Worm (Caenorhabditis elegans) whole organism, late embryonic: Measurements from ENCODE around the gene str-99.

Experiments used
- C08G9.2 ChIP-seq: sonication (generic microtip); optimal IDR thresholded peaks from 2 replicates; lab custom pipeline; 2016; ENCODE audit warnings: mild to moderate bottlenecking, missing genetic modification characterization, moderate library complexity, missing compliant biosample characterization
- F13H6.1 ChIP-seq: sonication (generic microtip); optimal IDR thresholded peaks from 2 replicates; lab custom pipeline; 2016; ENCODE audit warnings: missing genetic modification characterization, missing compliant biosample characterization
- K02D7.2 ChIP-seq: sonication (generic microtip); optimal IDR thresholded peaks from 2 replicates; lab custom pipeline; 2017; ENCODE audit warnings: mild to moderate bottlenecking, missing genetic modification characterization, missing compliant biosample characterization
- K09A11.1 ChIP-seq: sonication (generic microtip); optimal IDR thresholded peaks from 2 replicates; lab custom pipeline; 2017; ENCODE audit warnings: antibody characterized with exemption, mild to moderate bottlenecking, missing genetic modification characterization, missing compliant biosample characterization; ENCODE audit not compliant: insufficient read depth
- T23F11.4 ChIP-seq: fragments of 200-800 bp; sonication (Bioruptor generic); optimal IDR thresholded peaks from 2 replicates; lab custom pipeline; 2018; ENCODE audit warnings: mild to moderate bottlenecking, missing genetic modification characterization, missing compliant biosample characterization
- Y22D7AL.16 ChIP-seq: sonication (generic microtip); optimal IDR thresholded peaks from 2 replicates; lab custom pipeline; 2016; ENCODE audit warnings: missing genetic modification characterization, missing compliant biosample characterization
- ahr-1 ChIP-seq: sonication (generic microtip); optimal IDR thresholded peaks from 2 replicates; lab custom pipeline; 2016; ENCODE audit warnings: missing genetic modification characterization, missing compliant biosample characterization
- ceh-14 ChIP-seq: sonication (generic microtip); optimal IDR thresholded peaks from 2 replicates; lab custom pipeline; 2016; ENCODE audit warnings: missing genotype, missing genetic modification characterization, missing compliant biosample characterization
- ceh-2 ChIP-seq: sonication (generic microtip); optimal IDR thresholded peaks from 2 replicates; lab custom pipeline; 2016; ENCODE audit warnings: missing genotype, missing genetic modification characterization, missing compliant biosample characterization
- ceh-22 ChIP-seq: sonication (generic microtip); optimal IDR thresholded peaks from 2 replicates; lab custom pipeline; 2017; ENCODE audit warnings: missing biosample characterization, missing genetic modification characterization
- ceh-24 ChIP-seq: sonication (generic microtip); optimal IDR thresholded peaks from 2 replicates; lab custom pipeline; 2016; ENCODE audit warnings: mild to moderate bottlenecking, missing genetic modification characterization, missing compliant biosample characterization
- ceh-9 ChIP-seq: sonication (generic microtip); optimal IDR thresholded peaks from 2 replicates; lab custom pipeline; 2016; ENCODE audit warnings: mild to moderate bottlenecking, missing genetic modification characterization, inconsistent platforms, missing compliant biosample characterization
- dmd-4 ChIP-seq: sonication (generic microtip); optimal IDR thresholded peaks from 2 replicates; lab custom pipeline; 2016; ENCODE audit warnings: borderline replicate concordance, missing genetic modification characterization, missing compliant biosample characterization
- elt-4 ChIP-seq: sonication (generic microtip); optimal IDR thresholded peaks from 2 replicates; lab custom pipeline; 2016; ENCODE audit warnings: missing genetic modification characterization, missing compliant biosample characterization
- ets-4 ChIP-seq: sonication (generic microtip); optimal IDR thresholded peaks from 2 replicates; lab custom pipeline; 2016; ENCODE audit warnings: missing genetic modification characterization, missing compliant biosample characterization
- eyg-1 ChIP-seq: sonication (generic microtip); optimal IDR thresholded peaks from 2 replicates; lab custom pipeline; 2016; ENCODE audit warnings: missing genotype, missing genetic modification characterization, missing compliant biosample characterization
- fax-1 ChIP-seq: sonication (generic microtip); optimal IDR thresholded peaks from 2 replicates; lab custom pipeline; 2016; ENCODE audit warnings: missing genotype, missing genetic modification characterization, missing compliant biosample characterization
- fkh-10 ChIP-seq: fragments of 150-350 bp; optimal IDR thresholded peaks from 2 replicates; lab custom pipeline; 2014; ENCODE audit warnings: missing biosample characterization, missing genetic modification reagents, missing genetic modification characterization
- fkh-6 ChIP-seq: sonication (generic microtip); optimal IDR thresholded peaks from 2 replicates; lab custom pipeline; 2016; ENCODE audit warnings: missing genetic modification characterization, missing compliant biosample characterization
- gmeb-2 ChIP-seq: sonication (generic microtip); optimal IDR thresholded peaks from 2 replicates; lab custom pipeline; 2016; ENCODE audit warnings: missing genetic modification characterization, inconsistent platforms, missing compliant biosample characterization
- hlh-30 ChIP-seq: sonication (generic microtip); optimal IDR thresholded peaks from 2 replicates; lab custom pipeline; 2017; ENCODE audit warnings: antibody characterized with exemption, missing genetic modification characterization, missing compliant biosample characterization; ENCODE audit not compliant: insufficient read depth
- hlh-6 ChIP-seq: sonication (generic microtip); optimal IDR thresholded peaks from 2 replicates; lab custom pipeline; 2016; ENCODE audit warnings: missing genotype, missing genetic modification characterization, missing compliant biosample characterization
- hlh-8 ChIP-seq: sonication (generic microtip); optimal IDR thresholded peaks from 2 replicates; lab custom pipeline; 2016; ENCODE audit warnings: missing genotype, missing genetic modification characterization, missing compliant biosample characterization
- madf-2 ChIP-seq: sonication (generic microtip); optimal IDR thresholded peaks from 2 replicates; lab custom pipeline; 2017; ENCODE audit warnings: missing genetic modification characterization, missing compliant biosample characterization
- mec-3 ChIP-seq: sonication (generic microtip); optimal IDR thresholded peaks from 2 replicates; lab custom pipeline; 2016; ENCODE audit warnings: borderline replicate concordance, missing genetic modification characterization, missing compliant biosample characterization
- nhr-232 ChIP-seq: sonication (generic microtip); optimal IDR thresholded peaks from 2 replicates; lab custom pipeline; 2016; ENCODE audit warnings: missing genetic modification characterization, missing compliant biosample characterization
- npax-4 ChIP-seq: sonication (generic microtip); optimal IDR thresholded peaks from 2 replicates; lab custom pipeline; 2016; ENCODE audit warnings: missing genetic modification characterization, missing compliant biosample characterization
- odd-2 ChIP-seq: sonication (generic microtip); optimal IDR thresholded peaks from 2 replicates; lab custom pipeline; 2017; ENCODE audit warnings: antibody characterized with exemption, mild to moderate bottlenecking, missing genetic modification characterization, missing compliant biosample characterization
- pag-3 ChIP-seq: sonication (generic microtip); optimal IDR thresholded peaks from 2 replicates; lab custom pipeline; 2016; ENCODE audit warnings: missing compliant biosample characterization, missing genetic modification characterization, borderline replicate concordance
- pat-9 ChIP-seq: fragments of 200-800 bp; sonication (Bioruptor generic); optimal IDR thresholded peaks from 2 replicates; lab custom pipeline; 2018; ENCODE audit warnings: mild to moderate bottlenecking, missing genetic modification characterization, moderate library complexity, missing compliant biosample characterization
- pha-2 ChIP-seq: sonication (generic microtip); optimal IDR thresholded peaks from 2 replicates; lab custom pipeline; 2017; ENCODE audit warnings: mild to moderate bottlenecking, missing genetic modification characterization, missing compliant biosample characterization
- pha-4 ChIP-seq: fragments of 150-350 bp; optimal IDR thresholded peaks from 2 replicates; lab custom pipeline; 2018; ENCODE audit warnings: missing biosample characterization, missing genetic modification reagents, missing genetic modification characterization
- pqm-1 ChIP-seq: sonication (generic microtip); optimal IDR thresholded peaks from 2 replicates; lab custom pipeline; 2016; ENCODE audit warnings: missing genetic modification characterization, missing compliant biosample characterization
- pros-1 ChIP-seq: fragments of 150-350 bp; optimal IDR thresholded peaks from 2 replicates; lab custom pipeline; 2014; ENCODE audit warnings: missing biosample characterization, missing genetic modification reagents, missing genetic modification characterization
- ref-2 ChIP-seq: sonication (generic microtip); optimal IDR thresholded peaks from 2 replicates; lab custom pipeline; 2016; ENCODE audit warnings: missing genetic modification characterization, missing compliant biosample characterization
- rnt-1 ChIP-seq: sonication (generic microtip); optimal IDR thresholded peaks from 2 replicates; lab custom pipeline; 2016; ENCODE audit warnings: missing genetic modification characterization, missing compliant biosample characterization
- sdc-2 ChIP-seq: sonication (generic microtip); optimal IDR thresholded peaks from 2 replicates; lab custom pipeline; 2016; ENCODE audit warnings: missing genotype, missing genetic modification characterization, missing compliant biosample characterization
- sox-2 ChIP-seq: fragments of 200-800 bp; sonication (Bioruptor generic); IDR thresholded peaks from 2 replicates; pipeline ENCODE4 v1.3.6; 2022; ENCODE audit warnings: missing genetic modification reagents, missing genetic modification characterization, missing compliant biosample characterization
- unc-42 ChIP-seq: sonication (generic microtip); optimal IDR thresholded peaks from 2 replicates; lab custom pipeline; 2016; ENCODE audit warnings: missing genotype, missing genetic modification characterization, missing compliant biosample characterization
- unc-55 ChIP-seq: sonication (generic microtip); optimal IDR thresholded peaks from 2 replicates; lab custom pipeline; 2017; ENCODE audit warnings: missing biosample characterization, missing genetic modification reagents, missing genetic modification characterization
- zip-5 ChIP-seq: sonication (generic microtip); optimal IDR thresholded peaks from 2 replicates; lab custom pipeline; 2016; ENCODE audit warnings: missing genetic modification characterization, missing compliant biosample characterization
- ztf-16 ChIP-seq: sonication (generic microtip); optimal IDR thresholded peaks from 2 replicates; lab custom pipeline; 2017; ENCODE audit warnings: missing genetic modification characterization, missing compliant biosample characterization

Gene str-99

ce11 chrV:16129116-16129515 lies 29.2 kb downstream of the str-99 start:
- no peak for TF ChIP-seq pha-2 (tag; lab: Kevin White, UChicago)
- TF ChIP-seq hlh-8 (tag; lab: Kevin White, UChicago): no peak
- TF ChIP-seq unc-55 (GFP tag; lab: Kevin White, UChicago): no peak
- TF ChIP-seq madf-2: no peak
- no peak for TF ChIP-seq Y22D7AL.16
- no peak for TF ChIP-seq nhr-232
- no peak for TF ChIP-seq sdc-2 (tag; lab: Kevin White, UChicago)
- TF ChIP-seq odd-2 (tag; lab: Kevin White, UChicago): no peak
- TF ChIP-seq dmd-4 (tag; lab: Kevin White, UChicago): no peak
- TF ChIP-seq fkh-6: no peak
- TF ChIP-seq hlh-6 (tag; lab: Kevin White, UChicago): no peak
- TF ChIP-seq ztf-16 (tag; lab: Kevin White, UChicago): no peak
- no peak for TF ChIP-seq ref-2 (tag; lab: Kevin White, UChicago)
- TF ChIP-seq npax-4 (tag; lab: Kevin White, UChicago): no peak
- TF ChIP-seq K09A11.1 (tag; lab: Kevin White, UChicago): no peak
- TF ChIP-seq eyg-1: no peak
- TF ChIP-seq pat-9 (tag; lab: Kevin White, UChicago): no peak
- no peak for TF ChIP-seq mec-3 (tag; lab: Kevin White, UChicago)
- TF ChIP-seq ceh-9 (tag; lab: Kevin White, UChicago): no peak
- no peak for TF ChIP-seq gmeb-2 (tag; lab: Kevin White, UChicago)

ce11 chrV:16127401-16127800 lies 30.9 kb downstream of the str-99 start, which contains the start of gene fbxa-143:
Gene fbxa-143 (minus strand): TSS chrV:16127501.
- TF ChIP-seq Y22D7AL.16 (no peak), pha-2 (tag; lab: Kevin White, UChicago) (no peak), pat-9 (tag; lab: Kevin White, UChicago) (no peak), hlh-8 (tag; lab: Kevin White, UChicago) (no peak), odd-2 (tag; lab: Kevin White, UChicago) (no peak), ceh-24 (tag; lab: Kevin White, UChicago) (no peak), pag-3 (no peak), ceh-14 (no peak), ceh-2 (tag; lab: Kevin White, UChicago) (no peak), pros-1 (tag; lab: Kevin White, UChicago) (no peak)
- TF ChIP-seq, all 69 proteins: peak for 0

ce11 chrV:16124739-16125138 lies 33.6 kb downstream of the str-99 start, which contains the start of gene nhr-111:
Gene nhr-111 (minus strand): TSS chrV:16124839.
- TF ChIP-seq C08G9.2 (tag; lab: Kevin White, UChicago): no peak
- TF ChIP-seq madf-2: no peak
- TF ChIP-seq pat-9 (tag; lab: Kevin White, UChicago): no peak
- TF ChIP-seq K02D7.2: no peak
- no peak for TF ChIP-seq elt-4
- TF ChIP-seq ceh-22 (tag; lab: Kevin White, UChicago): no peak
- no peak for TF ChIP-seq sdc-2 (tag; lab: Kevin White, UChicago)
- TF ChIP-seq ceh-2 (tag; lab: Kevin White, UChicago): no peak
- no peak for TF ChIP-seq ceh-14
- TF ChIP-seq unc-42 (tag; lab: Kevin White, UChicago): no peak
- no peak for TF ChIP-seq hlh-8 (tag; lab: Kevin White, UChicago)
- no peak for TF ChIP-seq zip-5
- no peak for TF ChIP-seq pha-2 (tag; lab: Kevin White, UChicago)
- TF ChIP-seq ztf-16 (tag; lab: Kevin White, UChicago): no peak
- no peak for TF ChIP-seq eyg-1

- no peak for TF ChIP-seq ets-4 (tag; lab: Kevin White, UChicago)
- TF ChIP-seq, all 69 proteins: peak for 0
Observed at ce11 chrV:16121451-16121850, 36.8 kb downstream of the str-99 start.

ce11 chrV:16120922-16121321 lies 37.4 kb downstream of the str-99 start, which contains the start of gene skr-3:
Gene skr-3 (plus strand): TSS chrV:16121084.
- no peak for TF ChIP-seq fkh-10 (GFP tag; lab: Kevin White, UChicago)
- TF ChIP-seq F13H6.1 (tag; lab: Kevin White, UChicago): no peak
- TF ChIP-seq ceh-9 (tag; lab: Kevin White, UChicago): no peak
- no peak for TF ChIP-seq rnt-1
- TF ChIP-seq madf-2: no peak
- TF ChIP-seq fax-1 (tag; lab: Kevin White, UChicago): no peak
- TF ChIP-seq pag-3: no peak
- TF ChIP-seq zip-5: no peak
- no peak for TF ChIP-seq pqm-1
- no peak for TF ChIP-seq hlh-30 (tag; lab: Kevin White, UChicago)
- TF ChIP-seq ztf-16 (tag; lab: Kevin White, UChicago): no peak
- TF ChIP-seq ets-4 (tag; lab: Kevin White, UChicago): no peak
- TF ChIP-seq pha-4 (tag; lab: Kevin White, UChicago): no peak
- no peak for TF ChIP-seq ahr-1 (tag; lab: Kevin White, UChicago)
- TF ChIP-seq sox-2 (GFP tag; lab: Robert Waterston, UW): no peak
- no peak for TF ChIP-seq unc-42 (tag; lab: Kevin White, UChicago)
- no peak for TF ChIP-seq T23F11.4 (GFP tag; lab: Kevin White, UChicago)
